Fruit fly (Drosophila melanogaster) whole organism, embryonic: Measurements from ENCODE around the gene Vlet.

Experiments
- BtbVII ChIP-seq: fragments of 200-800 bp; sonication (Bioruptor generic); optimal IDR thresholded peaks from 3 replicates; lab custom pipeline; 2017; ENCODE audit warnings: missing biosample characterization, mild to moderate bottlenecking, missing genetic modification characterization
- CG10267 ChIP-seq: fragments of 200-800 bp; sonication (Bioruptor generic); optimal IDR thresholded peaks from 2 replicates; lab custom pipeline; 2018; ENCODE audit warnings: missing biosample characterization, mild to moderate bottlenecking, missing genetic modification characterization, moderate library complexity
- CG11085 ChIP-seq: fragments of 200-800 bp; sonication (Bioruptor generic); IDR thresholded peaks from 2 replicates; pipeline ENCODE4 v1.3.6; 2022; ENCODE audit warnings: missing biosample characterization, missing genetic modification characterization
- CG11695 ChIP-seq: fragments of 200-800 bp; sonication (Bioruptor generic); IDR thresholded peaks from 3 replicates; pipeline ENCODE4 v1.3.6; 2022; ENCODE audit warnings: missing biosample characterization, missing genetic modification characterization
- CG12219 ChIP-seq: fragments of 200-800 bp; sonication (Bioruptor generic); optimal IDR thresholded peaks from 3 replicates; lab custom pipeline; 2018; ENCODE audit warnings: missing biosample characterization, mild to moderate bottlenecking, missing genetic modification characterization
- CG13296 ChIP-seq: fragments of 200-800 bp; sonication (Bioruptor generic); optimal IDR thresholded peaks from 3 replicates; lab custom pipeline; 2018; ENCODE audit warnings: missing biosample characterization, mild to moderate bottlenecking, missing genetic modification characterization
- CG14441 ChIP-seq: fragments of 200-800 bp; sonication (Bioruptor generic); IDR thresholded peaks from 2 replicates; pipeline ENCODE4 v1.3.6; 2022; ENCODE audit warnings: missing biosample characterization, missing genetic modification characterization
- CG15011 ChIP-seq: fragments of 200-800 bp; sonication (Bioruptor generic); optimal IDR thresholded peaks from 3 replicates; lab custom pipeline; 2018; ENCODE audit warnings: missing biosample characterization, mild to moderate bottlenecking, missing genetic modification characterization
- CG1603 ChIP-seq: fragments of 200-800 bp; sonication (Bioruptor generic); optimal IDR thresholded peaks from 2 replicates; lab custom pipeline; 2019; ENCODE audit warnings: missing biosample characterization, mild to moderate bottlenecking, missing genetic modification characterization, moderate library complexity
- CG18262 ChIP-seq: fragments of 200-800 bp; optimal IDR thresholded peaks from 3 replicates; lab custom pipeline; 2019; ENCODE audit warnings: missing biosample characterization, mild to moderate bottlenecking, missing genetic modification characterization, moderate library complexity
- CG1832 ChIP-seq: fragments of 200-800 bp; sonication (Bioruptor generic); optimal IDR thresholded peaks from 2 replicates; lab custom pipeline; 2017; ENCODE audit warnings: missing biosample characterization, mild to moderate bottlenecking, missing genetic modification characterization, inconsistent platforms
- CG7745 ChIP-seq: fragments of 200-800 bp; sonication (Bioruptor generic); optimal IDR thresholded peaks from 2 replicates; lab custom pipeline; 2018; ENCODE audit warnings: missing biosample characterization, mild to moderate bottlenecking, missing genetic modification characterization, moderate library complexity
- CG7786 ChIP-seq: fragments of 200-800 bp; sonication (Bioruptor generic); optimal IDR thresholded peaks from 2 replicates; lab custom pipeline; 2016; ENCODE audit warnings: missing biosample characterization, missing genetic modification characterization
- CG7987 ChIP-seq: fragments of 200-800 bp; sonication (Bioruptor generic); optimal IDR thresholded peaks from 2 replicates; lab custom pipeline; 2018; ENCODE audit warnings: missing biosample characterization, mild to moderate bottlenecking, missing genetic modification characterization, moderate library complexity
- CG8290 ChIP-seq, 3 experiments: fragments of 200-800 bp; sonication (Bioruptor generic); optimal IDR thresholded peaks; 2 replicates each; lab custom pipeline; 2016 to 2019; ENCODE audit warnings: missing biosample characterization in 3 of 3, missing genetic modification characterization in 3 of 3, mild to moderate bottlenecking in 2 of 3, moderate library complexity in 1 of 3
- CG8944 ChIP-seq: fragments of 200-800 bp; sonication (Bioruptor generic); optimal IDR thresholded peaks from 3 replicates; lab custom pipeline; 2016; ENCODE audit warnings: missing biosample characterization, missing genetic modification characterization
- CG9437 ChIP-seq: fragments of 200-800 bp; sonication (Bioruptor generic); optimal IDR thresholded peaks from 2 replicates; lab custom pipeline; 2018; ENCODE audit warnings: missing biosample characterization, mild to moderate bottlenecking, missing genetic modification characterization
- CTCF ChIP-seq: fragments of 200-800 bp; sonication (Bioruptor generic); optimal IDR thresholded peaks from 2 replicates; lab custom pipeline; 2017; ENCODE audit warnings: missing biosample characterization, mild to moderate bottlenecking, missing genetic modification characterization, moderate library complexity
- Dip2 ChIP-seq: fragments of 200-800 bp; sonication (Bioruptor generic); IDR thresholded peaks from 2 replicates; pipeline ENCODE4 v1.3.6; 2022; ENCODE audit warnings: missing biosample characterization, missing genetic modification characterization
- E2f1 ChIP-seq: fragments of 200-800 bp; sonication (Bioruptor generic); IDR thresholded peaks from 2 replicates; pipeline ENCODE4 v1.3.6; 2022; ENCODE audit warnings: missing biosample characterization, missing genetic modification characterization
- Elba2 ChIP-seq: fragments of 200-800 bp; sonication (Bioruptor generic); optimal IDR thresholded peaks from 3 replicates; lab custom pipeline; 2016; ENCODE audit warnings: missing biosample characterization, missing genetic modification characterization
- Fer2 ChIP-seq: fragments of 200-800 bp; sonication (Bioruptor generic); optimal IDR thresholded peaks from 2 replicates; lab custom pipeline; 2018; ENCODE audit warnings: missing biosample characterization, mild to moderate bottlenecking, missing genetic modification characterization, moderate library complexity
- Fer3 ChIP-seq: fragments of 200-800 bp; sonication (Bioruptor generic); optimal IDR thresholded peaks from 2 replicates; lab custom pipeline; 2018; ENCODE audit warnings: missing biosample characterization, mild to moderate bottlenecking, missing genetic modification characterization, moderate library complexity
- HLH54F ChIP-seq: fragments of 200-800 bp; sonication (Bioruptor generic); optimal IDR thresholded peaks from 3 replicates; lab custom pipeline; 2016; ENCODE audit warnings: missing biosample characterization, missing genetic modification characterization
- Hr39 ChIP-seq: fragments of >200 bp; optimal IDR thresholded peaks from 2 replicates; lab custom pipeline; 2017
- Lhr ChIP-seq: fragments of 200-800 bp; sonication (Bioruptor generic); optimal IDR thresholded peaks from 3 replicates; lab custom pipeline; 2017; ENCODE audit warnings: mild to moderate bottlenecking, missing biosample characterization, missing genetic modification reagents, missing genetic modification characterization
- MBD-R2 ChIP-seq: fragments of 200-800 bp; sonication (Bioruptor generic); IDR thresholded peaks from 2 replicates; pipeline ENCODE4 v1.3.6; 2022; ENCODE audit warnings: missing biosample characterization, missing genetic modification characterization
- MESR4 ChIP-seq: fragments of 200-800 bp; sonication (Bioruptor generic); optimal IDR thresholded peaks from 2 replicates; lab custom pipeline; 2018; ENCODE audit warnings: missing biosample characterization, mild to moderate bottlenecking, missing genetic modification characterization, moderate library complexity
- MTF-1 ChIP-seq: fragments of 200-800 bp; sonication (Bioruptor generic); optimal IDR thresholded peaks from 2 replicates; lab custom pipeline; 2018; ENCODE audit warnings: missing biosample characterization, mild to moderate bottlenecking, missing genetic modification characterization, borderline replicate concordance
- Meics ChIP-seq: fragments of 200-800 bp; sonication (Bioruptor generic); optimal IDR thresholded peaks from 2 replicates; lab custom pipeline; 2017; ENCODE audit warnings: missing biosample characterization, mild to moderate bottlenecking, missing genetic modification characterization
- NFAT ChIP-seq: fragments of 200-800 bp; sonication (Bioruptor generic); IDR thresholded peaks from 2 replicates; pipeline ENCODE4 v1.3.6; 2022; ENCODE audit warnings: missing biosample characterization, missing genetic modification characterization
- Ptx1 ChIP-seq: fragments of 200-800 bp; sonication (Bioruptor generic); IDR thresholded peaks from 2 replicates; pipeline ENCODE4 v1.3.6; 2022; ENCODE audit warnings: missing biosample characterization, missing genetic modification characterization
- Xrp1 ChIP-seq: fragments of 200-800 bp; sonication (Bioruptor generic); IDR thresholded peaks from 2 replicates; pipeline ENCODE4 v1.3.6; 2022; ENCODE audit warnings: missing biosample characterization, missing genetic modification characterization
- cad ChIP-seq: fragments of >200 bp; optimal IDR thresholded peaks from 2 replicates; lab custom pipeline; 2017; ENCODE audit warnings: missing biosample characterization, missing genetic modification characterization
- chn ChIP-seq: fragments of 200-800 bp; sonication (Bioruptor generic); optimal IDR thresholded peaks from 2 replicates; lab custom pipeline; 2016; ENCODE audit warnings: missing biosample characterization, missing genetic modification characterization
- crc ChIP-seq: fragments of 200-800 bp; sonication (Bioruptor generic); optimal IDR thresholded peaks from 2 replicates; lab custom pipeline; 2016; ENCODE audit warnings: missing biosample characterization, missing genetic modification characterization
- dati ChIP-seq: fragments of 200-800 bp; sonication (Bioruptor generic); IDR thresholded peaks from 2 replicates; pipeline ENCODE4 v1.3.6; 2022; ENCODE audit warnings: missing biosample characterization, missing genetic modification characterization
- dysf ChIP-seq: fragments of 200-800 bp; sonication (Bioruptor generic); IDR thresholded peaks from 3 replicates; pipeline ENCODE4 v1.3.6; 2022; ENCODE audit warnings: missing biosample characterization, missing genetic modification characterization
- fd3F ChIP-seq: fragments of 200-800 bp; sonication (Bioruptor generic); optimal IDR thresholded peaks from 2 replicates; lab custom pipeline; 2018; ENCODE audit warnings: missing biosample characterization, mild to moderate bottlenecking, missing genetic modification characterization, moderate library complexity
- jing ChIP-seq: fragments of 200-800 bp; sonication (Bioruptor generic); optimal IDR thresholded peaks from 2 replicates; lab custom pipeline; 2018; ENCODE audit warnings: missing biosample characterization, mild to moderate bottlenecking, missing genetic modification characterization
- kah ChIP-seq: fragments of 200-800 bp; sonication (Bioruptor generic); optimal IDR thresholded peaks from 2 replicates; lab custom pipeline; 2018; ENCODE audit warnings: missing biosample characterization, mild to moderate bottlenecking, missing genetic modification characterization
- pros ChIP-seq: fragments of 200-800 bp; sonication (Bioruptor generic); optimal IDR thresholded peaks from 3 replicates; lab custom pipeline; 2019; ENCODE audit warnings: missing biosample characterization, mild to moderate bottlenecking, missing genetic modification characterization, moderate library complexity
- sd ChIP-seq: fragments of 200-800 bp; sonication (Bioruptor generic); optimal IDR thresholded peaks from 3 replicates; lab custom pipeline; 2018; ENCODE audit warnings: missing biosample characterization, mild to moderate bottlenecking, missing genetic modification characterization, moderate library complexity
- sens ChIP-seq: fragments of 200-800 bp; sonication (Bioruptor generic); peaks from one replicate; lab custom pipeline; 2016; ENCODE audit warnings: missing biosample characterization, missing genetic modification characterization
- sim ChIP-seq: fragments of 200-800 bp; sonication (Bioruptor generic); IDR thresholded peaks from 2 replicates; pipeline ENCODE4 v1.3.6; 2022; ENCODE audit warnings: missing biosample characterization, missing genetic modification characterization
- sisA ChIP-seq: fragments of 200-800 bp; sonication (Bioruptor generic); IDR thresholded peaks from 2 replicates; pipeline ENCODE4 v1.3.6; 2022; ENCODE audit warnings: missing biosample characterization, missing genetic modification characterization
- slou ChIP-seq: fragments of 200-800 bp; sonication (Bioruptor generic); optimal IDR thresholded peaks from 3 replicates; lab custom pipeline; 2016; ENCODE audit warnings: missing biosample characterization, missing genetic modification characterization
- unc-4 ChIP-seq: fragments of 200-800 bp; sonication (Bioruptor generic); IDR thresholded peaks from 2 replicates; pipeline ENCODE4 v1.3.6; 2022; ENCODE audit warnings: missing biosample characterization, missing genetic modification characterization; ENCODE audit not compliant: partially characterized antibody
- vfl ChIP-seq: fragments of 200-800 bp; sonication (Bioruptor generic); optimal IDR thresholded peaks from 2 replicates; lab custom pipeline; 2016; ENCODE audit warnings: missing biosample characterization, missing genetic modification characterization

Vlet gene

dm6 chrX:11714529-11715262 lies 36.3 kb upstream of the Vlet start (continued):
- peak; percentile 81 for TF ChIP-seq sens
- no peak for TF ChIP-seq cad (GFP tag; lab: Kevin White, UChicago)
- peak; percentile 75 for TF ChIP-seq CG11695
- TF ChIP-seq sd, result peak; percentile 1
- TF ChIP-seq CG14441 (GFP tag; lab: Robert Waterston, UW), result peak; percentile 82
- peak; percentile 34 for TF ChIP-seq crc (GFP tag; lab: Kevin White, UChicago)
- peak; percentile 40 for TF ChIP-seq Lhr (GFP tag; lab: Kevin White, UChicago)
- TF ChIP-seq, all 482 proteins: peak for 339

dm6 chrX:11713808-11714528 lies 35.6 kb upstream of the Vlet start:
- TF ChIP-seq Ptx1 (GFP tag; lab: Robert Waterston, UW) (no peak), sim (GFP tag; lab: Robert Waterston, UW) (no peak), MESR4 (GFP tag; lab: Kevin White, UChicago) (no peak), dati (GFP tag; lab: Robert Waterston, UW) (no peak), Fer3 (tag; lab: Kevin White, UChicago) (no peak), Elba2 (no peak), CG10267 (tag; lab: Kevin White, UChicago) (no peak), CG13296 (GFP tag; lab: Kevin White, UChicago) (peak; percentile 0), Fer2 (no peak), slou (no peak), CTCF (no peak), CG1603 (tag; lab: Kevin White, UChicago) (no peak), vfl (GFP tag; lab: Kevin White, UChicago) (no peak), unc-4 (no peak), CG15011 (GFP tag; lab: Kevin White, UChicago) (no peak), CG7987 (GFP tag; lab: Kevin White, UChicago) (no peak), CG11085 (GFP tag; lab: Robert Waterston, UW) (no peak), CG8290 (GFP tag; optimal IDR thresholded peaks at IDR 0.05; lab: Kevin White, UChicago) (no peak), CG8290 (tag; optimal IDR thresholded peaks at IDR 0.05; lab: Kevin White, UChicago) (no peak), sisA (GFP tag; lab: Robert Waterston, UW) (no peak), CG7786 (GFP tag; lab: Kevin White, UChicago) (no peak), jing (GFP tag; lab: Kevin White, UChicago) (no peak), Xrp1 (GFP tag; lab: Robert Waterston, UW) (no peak), CG8944 (GFP tag; lab: Kevin White, UChicago) (no peak), Dip2 (GFP tag; lab: Robert Waterston, UW) (no peak), MTF-1 (no peak), E2f1 (GFP tag; lab: Robert Waterston, UW) (no peak), CG9437 (GFP tag; lab: Kevin White, UChicago) (no peak), chn (GFP tag; lab: Kevin White, UChicago) (no peak), HLH54F (GFP tag; lab: Kevin White, UChicago) (no peak), MBD-R2 (GFP tag; lab: Robert Waterston, UW) (peak; percentile 10; the same call in 1 of the 2 replicates), kah (GFP tag; lab: Kevin White, UChicago) (no peak), CG12219 (GFP tag; lab: Kevin White, UChicago) (no peak), CG18262 (tag; lab: Kevin White, UChicago) (no peak), BtbVII (GFP tag; lab: Kevin White, UChicago) (peak; percentile 27), fd3F (no peak), Hr39 (lab: Kevin White, UChicago) (no peak), Meics (GFP tag; lab: Kevin White, UChicago) (no peak), dysf (GFP tag; lab: Robert Waterston, UW) (no peak), CG1832 (GFP tag; lab: Kevin White, UChicago) (peak; percentile 63), NFAT (GFP tag; lab: Robert Waterston, UW) (no peak), CG7745 (tag; lab: Kevin White, UChicago) (no peak), pros (GFP tag; lab: Kevin White, UChicago) (no peak)
